Fruit fly (Drosophila melanogaster) whole organism, wandering third instar larva: ENCODE data around the gene unc79.

Experiments used
- Abd-B ChIP-seq: fragments of >200 bp; optimal IDR thresholded peaks from 2 replicates; lab custom pipeline; 2017; ENCODE audit warnings: missing biosample characterization, missing genetic modification characterization
- CG32264 ChIP-seq: fragments of 200-800 bp; sonication (Bioruptor generic); optimal IDR thresholded peaks from 2 replicates; lab custom pipeline; 2016; ENCODE audit warnings: missing biosample characterization, missing genetic modification characterization
- CG9705 ChIP-seq: fragments of 200-800 bp; sonication (Bioruptor generic); optimal IDR thresholded peaks from 2 replicates; lab custom pipeline; 2018; ENCODE audit warnings: missing biosample characterization, mild to moderate bottlenecking, missing genetic modification characterization
- CrebA ChIP-seq: fragments of 200-800 bp; sonication (Bioruptor generic); optimal IDR thresholded peaks from 2 replicates; lab custom pipeline; 2016; ENCODE audit warnings: missing biosample characterization, mild to moderate bottlenecking, missing genetic modification characterization, borderline replicate concordance
- Dfd ChIP-seq: fragments of >200 bp; optimal IDR thresholded peaks from 2 replicates; lab custom pipeline; 2017; ENCODE audit warnings: missing biosample characterization, missing genetic modification characterization
- Dif ChIP-seq: fragments of 200-275, 200-300 bp; sonication (Bioruptor generic); optimal IDR thresholded peaks from 2 replicates; lab custom pipeline; 2018; ENCODE audit warnings: missing biosample characterization, missing genetic modification characterization; ENCODE audit not compliant: partially characterized antibody
- GATAd ChIP-seq: sonication (Bioruptor generic); optimal IDR thresholded peaks from 2 replicates; lab custom pipeline; 2016; ENCODE audit warnings: missing biosample characterization, missing genetic modification characterization
- HLH106 ChIP-seq: fragments of 200-800 bp; optimal IDR thresholded peaks from 3 replicates; lab custom pipeline; 2019; ENCODE audit warnings: missing biosample characterization, mild to moderate bottlenecking, missing genetic modification characterization, moderate library complexity
- Hnf4 ChIP-seq: fragments of 200-800 bp; sonication (Bioruptor generic); optimal IDR thresholded peaks from 2 replicates; lab custom pipeline; 2016; ENCODE audit warnings: missing biosample characterization, mild to moderate bottlenecking, missing genetic modification characterization
- Hr78 ChIP-seq: fragments of >200 bp; optimal IDR thresholded peaks from 2 replicates; lab custom pipeline; 2017; ENCODE audit warnings: missing biosample characterization, missing genetic modification characterization
- Hr83 ChIP-seq: fragments of 200-300 bp; sonication (Bioruptor generic); optimal IDR thresholded peaks from 2 replicates; lab custom pipeline; 2016; ENCODE audit warnings: missing biosample characterization, mild to moderate bottlenecking, missing genetic modification characterization, moderate library complexity; ENCODE audit not compliant: poor library complexity, severe bottlenecking
- Jra ChIP-seq: sonication (Bioruptor generic); optimal IDR thresholded peaks from 2 replicates; lab custom pipeline; 2016; ENCODE audit warnings: missing biosample characterization, missing genetic modification characterization
- Mio ChIP-seq: sonication (Bioruptor generic); optimal IDR thresholded peaks from 2 replicates; lab custom pipeline; 2016; ENCODE audit warnings: missing biosample characterization, missing genetic modification characterization
- Myc ChIP-seq: fragments of >200 bp; optimal IDR thresholded peaks from 2 replicates; lab custom pipeline; 2017
- N ChIP-seq: fragments of >200 bp; optimal IDR thresholded peaks from 2 replicates; lab custom pipeline; 2018; ENCODE audit warnings: missing biosample characterization, missing external identifiers, missing genetic modification characterization
- OdsH ChIP-seq: fragments of 200-800 bp; sonication (Bioruptor generic); optimal IDR thresholded peaks from 2 replicates; lab custom pipeline; 2016; ENCODE audit warnings: missing biosample characterization, mild to moderate bottlenecking, missing genetic modification characterization
- Rel ChIP-seq, 2 experiments: fragments of 200-800 bp; sonication (Bioruptor generic) in 1 of 2; optimal IDR thresholded peaks; 2 replicates in 1 of 2; 3 replicates in 1 of 2; lab custom pipeline; 2016 to 2019; ENCODE audit warnings: mild to moderate bottlenecking in 2 of 2, missing biosample characterization in 2 of 2, missing genetic modification characterization in 2 of 2, moderate library complexity in 1 of 2
- Sp1 ChIP-seq: fragments of 200-800 bp; sonication (Bioruptor generic); optimal IDR thresholded peaks from 3 replicates; lab custom pipeline; 2019; ENCODE audit warnings: missing biosample characterization, mild to moderate bottlenecking, missing genetic modification characterization, moderate library complexity
- Vsx2 ChIP-seq: fragments of 200-300, 225-300 bp; sonication (Bioruptor generic); optimal IDR thresholded peaks from 2 replicates; lab custom pipeline; 2018; ENCODE audit warnings: missing biosample characterization, missing genetic modification characterization; ENCODE audit not compliant: partially characterized antibody
- br ChIP-seq: fragments of 200-800 bp; sonication (Bioruptor generic); optimal IDR thresholded peaks from 2 replicates; lab custom pipeline; 2016; ENCODE audit warnings: missing biosample characterization, missing genetic modification characterization
- brk ChIP-seq: fragments of 200-800 bp; sonication (Bioruptor generic); optimal IDR thresholded peaks from 2 replicates; lab custom pipeline; 2016; ENCODE audit warnings: missing biosample characterization, mild to moderate bottlenecking, missing genetic modification characterization
- dl ChIP-seq, 2 experiments: fragments of 175-275, 200-275 bp in 1 of 2; fragments of 200-275 bp in 1 of 2; sonication (Bioruptor generic); optimal IDR thresholded peaks; lab custom pipeline; 2018; ENCODE audit warnings: mild to moderate bottlenecking in 2 of 2, missing biosample characterization in 2 of 2, missing genetic modification characterization in 2 of 2, moderate library complexity in 2 of 2; ENCODE audit not compliant: partially characterized antibody in 2 of 2, insufficient read depth in 1 of 2
- dmrt93B ChIP-seq: fragments of 200-800 bp; sonication (Bioruptor generic); optimal IDR thresholded peaks from 2 replicates; lab custom pipeline; 2018; ENCODE audit warnings: missing biosample characterization, mild to moderate bottlenecking, missing genetic modification characterization
- dsf ChIP-seq: sonication (Bioruptor generic); optimal IDR thresholded peaks from 2 replicates; lab custom pipeline; 2016; ENCODE audit warnings: missing biosample characterization, missing genetic modification characterization, borderline replicate concordance
- ey ChIP-seq: fragments of 200-800 bp; sonication (Bioruptor generic); optimal IDR thresholded peaks from 2 replicates; lab custom pipeline; 2016; ENCODE audit warnings: missing biosample characterization, missing genetic modification characterization
- foxo ChIP-seq, 2 experiments: fragments of 200-800 bp; sonication (Bioruptor generic); optimal IDR thresholded peaks; 2 replicates in 1 of 2; 3 replicates in 1 of 2; lab custom pipeline; 2016 to 2017; ENCODE audit warnings: missing biosample characterization in 2 of 2, missing genetic modification characterization in 2 of 2
- fru ChIP-seq: fragments of 200-800 bp; sonication (Bioruptor generic); optimal IDR thresholded peaks from 3 replicates; lab custom pipeline; 2016; ENCODE audit warnings: missing biosample characterization, mild to moderate bottlenecking, missing genetic modification characterization
- h ChIP-seq: fragments of 200-800 bp; sonication (Bioruptor generic); optimal IDR thresholded peaks from 3 replicates; lab custom pipeline; 2016; ENCODE audit warnings: missing biosample characterization, mild to moderate bottlenecking, missing genetic modification characterization
- jim ChIP-seq: fragments of 175-275, 200-325 bp; sonication (Bioruptor generic); optimal IDR thresholded peaks from 2 replicates; lab custom pipeline; 2016; ENCODE audit warnings: missing biosample characterization, mild to moderate bottlenecking, missing genetic modification characterization
- lola ChIP-seq: fragments of >200 bp; optimal IDR thresholded peaks from 2 replicates; lab custom pipeline; 2017; ENCODE audit warnings: missing biosample characterization, missing genetic modification characterization
- pan ChIP-seq: fragments of >200 bp; optimal IDR thresholded peaks from 2 replicates; lab custom pipeline; 2017
- psq ChIP-seq: fragments of 200-800 bp; sonication (Bioruptor generic); optimal IDR thresholded peaks from 3 replicates; lab custom pipeline; 2017; ENCODE audit warnings: missing biosample characterization, mild to moderate bottlenecking, missing genetic modification characterization, moderate library complexity
- rgr ChIP-seq: fragments of 200-800 bp; sonication (Bioruptor generic); optimal IDR thresholded peaks from 3 replicates; lab custom pipeline; 2016; ENCODE audit warnings: missing biosample characterization, mild to moderate bottlenecking, missing genetic modification characterization
- sage ChIP-seq: fragments of 200-800 bp; sonication (Bioruptor generic); optimal IDR thresholded peaks from 2 replicates; lab custom pipeline; 2016; ENCODE audit warnings: missing biosample characterization, mild to moderate bottlenecking, missing genetic modification characterization
- sv ChIP-seq: fragments of 200-800 bp; sonication (Bioruptor generic); optimal IDR thresholded peaks from 3 replicates; lab custom pipeline; 2016; ENCODE audit warnings: missing biosample characterization, missing genetic modification characterization
- tai ChIP-seq: sonication (Bioruptor generic); optimal IDR thresholded peaks from 2 replicates; lab custom pipeline; 2016; ENCODE audit warnings: missing biosample characterization, missing genetic modification characterization
- usp ChIP-seq: fragments of >200 bp; optimal IDR thresholded peaks from 2 replicates; lab custom pipeline; 2017; ENCODE audit warnings: missing biosample characterization, missing genetic modification characterization
- woc ChIP-seq: sonication (Bioruptor generic); optimal IDR thresholded peaks from 2 replicates; lab custom pipeline; 2016; ENCODE audit warnings: missing biosample characterization, mild to moderate bottlenecking, missing genetic modification characterization

unc79 gene

DNA sequence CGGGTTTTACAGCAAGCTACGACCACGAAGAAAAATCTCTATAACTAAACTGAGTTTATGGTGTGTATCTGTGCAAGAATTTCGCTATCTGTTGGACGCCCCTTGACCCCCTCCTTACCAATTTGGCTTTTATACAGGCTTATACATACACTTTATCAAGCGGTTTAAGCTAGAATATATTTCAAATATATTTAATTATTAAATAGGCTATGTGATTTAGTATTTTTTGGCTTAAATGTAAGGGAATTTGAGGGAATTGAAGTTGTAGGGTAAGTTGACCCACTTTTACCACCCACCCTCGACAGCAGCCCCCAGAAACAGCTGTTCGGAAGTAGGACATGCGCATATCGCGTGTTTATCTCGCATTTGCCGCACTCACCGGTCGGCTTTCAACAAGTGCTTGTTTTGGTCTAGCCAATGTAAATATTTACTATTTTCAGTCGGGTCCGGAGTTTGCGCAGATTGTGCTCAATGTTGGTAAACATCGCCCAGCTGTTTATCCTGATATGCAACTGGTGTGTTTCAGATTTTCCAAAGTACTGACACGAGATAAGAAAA is at the start of gene unc79:
TSS of gene unc79 (minus strand) at position 51 of the 558 bp plus-strand sequence.
- TF ChIP-seq GATAd (GFP tag; lab: Kevin White, UChicago): no peak
- TF ChIP-seq psq (GFP tag; lab: Kevin White, UChicago): no peak

- TF ChIP-seq Vsx2 (GFP tag; lab: Kevin White, UChicago) (peak; percentile 25), Hnf4 (GFP tag; lab: Kevin White, UChicago) (no peak)
These were observed 47.9 kb upstream of the unc79 start for dm6 chr3R:19293873-19294272.

dm6 chr3R:19292971-19293370 is 47.0 kb upstream of the unc79 start:
- no peak for TF ChIP-seq usp (GFP tag; lab: Kevin White, UChicago)
- no peak for TF ChIP-seq Rel (GFP tag; optimal IDR thresholded peaks at IDR 0.05; lab: Kevin White, UChicago)
- TF ChIP-seq Rel (tag; optimal IDR thresholded peaks at IDR 0.05; lab: Kevin White, UChicago): no peak
- TF ChIP-seq CG32264: no peak

DNA sequence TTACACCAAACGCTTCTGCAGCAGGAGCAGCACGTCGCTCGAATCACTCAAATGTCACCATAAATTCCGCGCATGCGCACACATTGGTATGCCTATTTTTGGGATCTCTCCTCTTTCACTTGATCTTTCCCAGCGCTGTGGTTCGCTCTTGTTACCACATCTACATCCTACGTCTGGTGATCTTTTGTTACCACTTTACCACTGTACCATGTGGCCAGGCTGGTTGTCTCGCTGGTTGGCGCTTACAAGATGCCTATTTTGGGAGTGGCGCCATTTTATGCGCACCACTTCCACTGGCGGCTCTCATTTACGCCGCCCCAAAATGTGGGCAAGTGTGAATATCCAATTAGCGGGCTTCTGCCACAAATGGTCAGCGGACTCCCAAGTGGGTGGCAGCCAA is 41.8 kb upstream of the unc79 start:
- TF ChIP-seq usp (GFP tag; lab: Kevin White, UChicago) (no peak), Jra (GFP tag; lab: Kevin White, UChicago) (no peak), psq (GFP tag; lab: Kevin White, UChicago) (no peak), Sp1 (no peak), jim (no peak), OdsH (no peak), CrebA (no peak), brk (GFP tag; lab: Kevin White, UChicago) (no peak), CG32264 (no peak), pan (lab: Kevin White, UChicago) (no peak), tai (GFP tag; lab: Kevin White, UChicago) (no peak), Abd-B (GFP tag; lab: Kevin White, UChicago) (no peak), dmrt93B (GFP tag; lab: Kevin White, UChicago) (no peak), Hnf4 (GFP tag; lab: Kevin White, UChicago) (no peak), fru (no peak), N (no peak)

dm6 chr3R:19286488-19286887 is 40.6 kb upstream of the unc79 start:
- TF ChIP-seq jim (no peak), Rel (GFP tag; optimal IDR thresholded peaks at IDR 0.05; lab: Kevin White, UChicago) (peak; percentile 8), Rel (tag; optimal IDR thresholded peaks at IDR 0.05; lab: Kevin White, UChicago) (peak; percentile 36), sv (GFP tag; lab: Kevin White, UChicago) (no peak), N (no peak), woc (GFP tag; lab: Kevin White, UChicago) (peak; percentile 75), psq (GFP tag; lab: Kevin White, UChicago) (peak; percentile 86), Hnf4 (GFP tag; lab: Kevin White, UChicago) (peak; percentile 76), Sp1 (peak; percentile 89), h (GFP tag; lab: Kevin White, UChicago) (peak; percentile 94), tai (GFP tag; lab: Kevin White, UChicago) (peak; percentile 65), Mio (no peak), Vsx2 (GFP tag; lab: Kevin White, UChicago) (no peak), OdsH (peak; percentile 94), Abd-B (GFP tag; lab: Kevin White, UChicago) (no peak), Dif (no peak), pan (lab: Kevin White, UChicago) (no peak), CrebA (peak; percentile 76), ey (GFP tag; lab: Kevin White, UChicago) (peak; percentile 91), foxo (GFP tag; optimal IDR thresholded peaks at IDR 0.05; lab: Kevin White, UChicago) (peak; percentile 31 to 93), Jra (GFP tag; lab: Kevin White, UChicago) (peak; percentile 54), Hr78 (GFP tag; lab: Kevin White, UChicago) (no peak), Dfd (GFP tag; lab: Kevin White, UChicago) (no peak), dl (GFP tag; optimal IDR thresholded peaks at IDR 0.05; lab: Kevin White, UChicago; ENCODE audit: insufficient read depth in 1 of 2, partially characterized antibody in 2 of 2) (no peak), usp (GFP tag; lab: Kevin White, UChicago) (no peak), br (GFP tag; lab: Kevin White, UChicago) (peak; percentile 93), sage (GFP tag; lab: Kevin White, UChicago) (peak; percentile 86), GATAd (GFP tag; lab: Kevin White, UChicago) (peak; percentile 20), Myc (lab: Kevin White, UChicago) (no peak), CG9705 (GFP tag; lab: Kevin White, UChicago) (peak; percentile 72), brk (GFP tag; lab: Kevin White, UChicago) (peak; percentile 87), CG32264 (no peak), dsf (peak; percentile 49), dmrt93B (GFP tag; lab: Kevin White, UChicago) (peak; percentile 73), HLH106 (tag; lab: Kevin White, UChicago) (peak; percentile 89), lola (GFP tag; lab: Kevin White, UChicago) (no peak), rgr (GFP tag; lab: Kevin White, UChicago) (peak; percentile 93), Hr83 (GFP tag; lab: Kevin White, UChicago) (no peak), fru (peak; percentile 95)
- TF ChIP-seq, all 38 proteins: peak for 22
